Fruit fly (Drosophila melanogaster) whole organism, embryonic: Measurements from ENCODE around the gene bmm.

Source experiments
- Abd-B ChIP-seq: fragments of 200-800 bp; sonication (Bioruptor generic); optimal IDR thresholded peaks from 2 replicates; lab custom pipeline; 2018; ENCODE audit warnings: missing biosample characterization, mild to moderate bottlenecking, missing genetic modification characterization, moderate library complexity
- Bteb2 ChIP-seq: fragments of 200-800 bp; sonication (Bioruptor generic); optimal IDR thresholded peaks from 2 replicates; lab custom pipeline; 2016; ENCODE audit warnings: missing biosample characterization, missing genetic modification characterization
- CG10209 ChIP-seq: fragments of 200-800 bp; sonication (Bioruptor generic); optimal IDR thresholded peaks from 3 replicates; lab custom pipeline; 2017; ENCODE audit warnings: missing biosample characterization, mild to moderate bottlenecking, missing genetic modification characterization, missing genetic modification reagents
- CG10462 ChIP-seq: fragments of 200-800 bp; sonication (Bioruptor generic); optimal IDR thresholded peaks from 2 replicates; lab custom pipeline; 2016; ENCODE audit warnings: missing biosample characterization, missing genetic modification characterization
- CG12071 ChIP-seq: fragments of 200-800 bp; sonication (Bioruptor generic); optimal IDR thresholded peaks from 3 replicates; lab custom pipeline; 2018; ENCODE audit warnings: missing biosample characterization, mild to moderate bottlenecking, missing genetic modification characterization
- CG12391 ChIP-seq: fragments of 200-800 bp; sonication (Bioruptor generic); optimal IDR thresholded peaks from 3 replicates; lab custom pipeline; 2018; ENCODE audit warnings: missing biosample characterization, mild to moderate bottlenecking, missing genetic modification characterization, moderate library complexity
- CG13424 ChIP-seq: fragments of 200-800 bp; sonication (Bioruptor generic); optimal IDR thresholded peaks from 2 replicates; lab custom pipeline; 2019; ENCODE audit warnings: missing biosample characterization, mild to moderate bottlenecking, missing genetic modification characterization, moderate library complexity
- CG13894 ChIP-seq: fragments of 200-800 bp; sonication (Bioruptor generic); optimal IDR thresholded peaks from 3 replicates; lab custom pipeline; 2018; ENCODE audit warnings: missing biosample characterization, mild to moderate bottlenecking, missing genetic modification characterization, moderate library complexity
- CG15479 ChIP-seq: fragments of 200-800 bp; sonication (Bioruptor generic); optimal IDR thresholded peaks from 3 replicates; lab custom pipeline; 2019; ENCODE audit warnings: missing biosample characterization, mild to moderate bottlenecking, missing genetic modification characterization, moderate library complexity
- CG16779 ChIP-seq: fragments of 200-800 bp; sonication (Bioruptor generic); IDR thresholded peaks from 2 replicates; pipeline ENCODE4 v1.3.6; 2022; ENCODE audit warnings: missing biosample characterization, missing genetic modification characterization
- CG16863 ChIP-seq: fragments of 200-800 bp; sonication (Bioruptor generic); optimal IDR thresholded peaks from 3 replicates; lab custom pipeline; 2016; ENCODE audit warnings: missing biosample characterization, missing genetic modification characterization
- CG17829 ChIP-seq: fragments of 200-800 bp; optimal IDR thresholded peaks from 2 replicates; lab custom pipeline; 2019; ENCODE audit warnings: missing biosample characterization, mild to moderate bottlenecking, missing genetic modification characterization, moderate library complexity
- CG17912 ChIP-seq: fragments of 200-800 bp; sonication (Bioruptor generic); optimal IDR thresholded peaks from 2 replicates; lab custom pipeline; 2018; ENCODE audit warnings: missing biosample characterization, mild to moderate bottlenecking, missing genetic modification characterization
- CG18599 ChIP-seq: fragments of 200-800 bp; sonication (Bioruptor generic); optimal IDR thresholded peaks from 3 replicates; lab custom pipeline; 2017; ENCODE audit warnings: missing biosample characterization, missing genetic modification characterization, mild to moderate bottlenecking, moderate library complexity, missing genetic modification reagents
- CG2129 ChIP-seq: fragments of 200-800 bp; sonication (Bioruptor generic); IDR thresholded peaks from 2 replicates; pipeline ENCODE4 v1.3.6; 2022; ENCODE audit warnings: missing biosample characterization, missing genetic modification characterization; ENCODE audit not compliant: partially characterized antibody
- CG31388 ChIP-seq: fragments of 200-800 bp; sonication (Bioruptor generic); optimal IDR thresholded peaks from 2 replicates; lab custom pipeline; 2016; ENCODE audit warnings: missing biosample characterization, missing genetic modification characterization
- CG3281 ChIP-seq: fragments of 200-800 bp; sonication (Bioruptor generic); optimal IDR thresholded peaks from 3 replicates; lab custom pipeline; 2017; ENCODE audit warnings: missing biosample characterization, mild to moderate bottlenecking, missing genetic modification characterization
- CG3726 ChIP-seq: fragments of 200-800 bp; sonication (Bioruptor generic); IDR thresholded peaks from 3 replicates; pipeline ENCODE4, ENCODE4 v1.3.6; 2022; ENCODE audit warnings: missing biosample characterization, missing genetic modification characterization
- CG7271 ChIP-seq: fragments of 200-800 bp; sonication (Bioruptor generic); optimal IDR thresholded peaks from 2 replicates; lab custom pipeline; 2018; ENCODE audit warnings: missing biosample characterization, mild to moderate bottlenecking, missing genetic modification characterization, moderate library complexity
- CTCF ChIP-seq: fragments of 200-800 bp; sonication (Bioruptor generic); optimal IDR thresholded peaks from 2 replicates; lab custom pipeline; 2017; ENCODE audit warnings: missing biosample characterization, mild to moderate bottlenecking, missing genetic modification characterization, moderate library complexity
- Dll ChIP-seq: fragments of 200-800 bp; sonication (Bioruptor generic); IDR thresholded peaks from 4 replicates; pipeline ENCODE4 v1.3.6; 2022; ENCODE audit warnings: missing biosample characterization, missing genetic modification characterization; ENCODE audit not compliant: partially characterized antibody
- E2f1 ChIP-seq: fragments of 200-800 bp; sonication (Bioruptor generic); IDR thresholded peaks from 2 replicates; pipeline ENCODE4 v1.3.6; 2022; ENCODE audit warnings: missing biosample characterization, missing genetic modification characterization
- Fer1 ChIP-seq: fragments of 200-800 bp; sonication (Bioruptor generic); optimal IDR thresholded peaks from 2 replicates; lab custom pipeline; 2017; ENCODE audit warnings: missing biosample characterization, mild to moderate bottlenecking, missing genetic modification characterization
- Gug ChIP-seq: fragments of 200-800 bp; sonication (Bioruptor generic); IDR thresholded peaks from 4 replicates; pipeline ENCODE4 v1.3.6; 2022; ENCODE audit warnings: missing biosample characterization, missing genetic modification characterization
- Hand ChIP-seq: fragments of 200-800 bp; sonication (Bioruptor generic); optimal IDR thresholded peaks from 2 replicates; lab custom pipeline; 2017; ENCODE audit warnings: mild to moderate bottlenecking, missing biosample characterization, missing genetic modification reagents, missing genetic modification characterization
- Hr78 ChIP-seq, 2 experiments: fragments of 200-800 bp in 1 of 2; fragments of >200 bp in 1 of 2; sonication (Bioruptor generic) in 1 of 2; optimal IDR thresholded peaks; 2 replicates each; lab custom pipeline; 2017 to 2019; ENCODE audit warnings: missing biosample characterization in 2 of 2, missing genetic modification characterization in 2 of 2, mild to moderate bottlenecking in 1 of 2, moderate library complexity in 1 of 2
- Nf-YA ChIP-seq: fragments of 200-800 bp; sonication (Bioruptor generic); IDR thresholded peaks from 2 replicates; pipeline ENCODE4 v1.3.6; 2022; ENCODE audit warnings: missing biosample characterization, missing genetic modification characterization
- NfI ChIP-seq: fragments of 200-800 bp; sonication (Bioruptor generic); optimal IDR thresholded peaks from 3 replicates; lab custom pipeline; 2018; ENCODE audit warnings: missing biosample characterization, mild to moderate bottlenecking, missing genetic modification characterization, moderate library complexity
- Oaz ChIP-seq: fragments of 200-800 bp; sonication (Bioruptor generic); IDR thresholded peaks from 2 replicates; pipeline ENCODE4 v1.3.6; 2022; ENCODE audit warnings: missing biosample characterization, missing genetic modification characterization
- Oli ChIP-seq: fragments of 200-800 bp; sonication (Bioruptor generic); optimal IDR thresholded peaks from 2 replicates; lab custom pipeline; 2018; ENCODE audit warnings: missing biosample characterization, mild to moderate bottlenecking, missing genetic modification characterization, moderate library complexity
- Opbp ChIP-seq: fragments of 200-800 bp; sonication (Bioruptor generic); IDR thresholded peaks from 3 replicates; pipeline ENCODE4 v1.3.6; 2022; ENCODE audit warnings: missing biosample characterization, missing genetic modification characterization; ENCODE audit not compliant: partially characterized antibody
- Side ChIP-seq: fragments of 200-800 bp; sonication (Bioruptor generic); optimal IDR thresholded peaks from 2 replicates; lab custom pipeline; 2016; ENCODE audit warnings: missing biosample characterization, missing genetic modification characterization
- Spps ChIP-seq: fragments of 200-800 bp; sonication (Bioruptor generic); optimal IDR thresholded peaks from 2 replicates; lab custom pipeline; 2018; ENCODE audit warnings: missing biosample characterization, mild to moderate bottlenecking, missing genetic modification characterization
- Tbp ChIP-seq: fragments of >200 bp; optimal IDR thresholded peaks from 2 replicates; lab custom pipeline; 2018; ENCODE audit warnings: missing biosample characterization, missing genetic modification characterization
- Xrp1 ChIP-seq: fragments of 200-800 bp; sonication (Bioruptor generic); IDR thresholded peaks from 2 replicates; pipeline ENCODE4 v1.3.6; 2022; ENCODE audit warnings: missing biosample characterization, missing genetic modification characterization
- bbx ChIP-seq: fragments of 200-800 bp; sonication (Bioruptor generic); IDR thresholded peaks from 2 replicates; pipeline ENCODE4 v1.3.6; 2022; ENCODE audit warnings: missing biosample characterization, missing genetic modification characterization; ENCODE audit not compliant: partially characterized antibody
- cas ChIP-seq: fragments of 200-800 bp; sonication (Bioruptor generic); IDR thresholded peaks from 2 replicates; pipeline ENCODE4 v1.3.6; 2022; ENCODE audit warnings: missing biosample characterization, missing genetic modification characterization
- cato ChIP-seq: fragments of 200-800 bp; sonication (Bioruptor generic); optimal IDR thresholded peaks from 2 replicates; lab custom pipeline; 2016; ENCODE audit warnings: missing biosample characterization, missing genetic modification characterization, borderline replicate concordance
- dati ChIP-seq: fragments of 200-800 bp; sonication (Bioruptor generic); IDR thresholded peaks from 2 replicates; pipeline ENCODE4 v1.3.6; 2022; ENCODE audit warnings: missing biosample characterization, missing genetic modification characterization
- dm ChIP-seq: fragments of 200-800 bp; sonication (Bioruptor generic); optimal IDR thresholded peaks from 3 replicates; lab custom pipeline; 2016; ENCODE audit warnings: missing biosample characterization, missing genetic modification characterization
- esg ChIP-seq: fragments of 200-800 bp; sonication (Bioruptor generic); conservative IDR thresholded peaks from 2 replicates; pipeline ENCODE4 v1.3.6; 2022; ENCODE audit warnings: missing biosample characterization, missing genetic modification characterization
- fd96Cb ChIP-seq: fragments of 200-800 bp; sonication (Bioruptor generic); optimal IDR thresholded peaks from 2 replicates; lab custom pipeline; 2018; ENCODE audit warnings: missing biosample characterization, mild to moderate bottlenecking, missing genetic modification characterization, moderate library complexity
- ken ChIP-seq: fragments of 200-800 bp; sonication (Bioruptor generic); IDR thresholded peaks from 3 replicates; pipeline ENCODE4 v1.3.6; 2022; ENCODE audit warnings: missing biosample characterization, missing genetic modification characterization
- ranshi ChIP-seq: fragments of 200-800 bp; sonication (Bioruptor generic); IDR thresholded peaks from 2 replicates; pipeline ENCODE4 v1.3.6; 2022; ENCODE audit warnings: missing biosample characterization, missing genetic modification characterization
- sim ChIP-seq: fragments of 200-800 bp; sonication (Bioruptor generic); IDR thresholded peaks from 2 replicates; pipeline ENCODE4 v1.3.6; 2022; ENCODE audit warnings: missing biosample characterization, missing genetic modification characterization
- sna ChIP-seq: fragments of 200-800 bp; sonication (Bioruptor generic); IDR thresholded peaks from 2 replicates; pipeline ENCODE4 v1.3.6; 2022; ENCODE audit warnings: missing biosample characterization, missing genetic modification characterization; ENCODE audit not compliant: partially characterized antibody
- zen ChIP-seq: fragments of 200-800 bp; sonication (Bioruptor generic); optimal IDR thresholded peaks from 3 replicates; lab custom pipeline; 2018; ENCODE audit warnings: missing biosample characterization, mild to moderate bottlenecking, missing genetic modification characterization, moderate library complexity
- zfh2 ChIP-seq: fragments of 200-800 bp; sonication (Bioruptor generic); optimal IDR thresholded peaks from 2 replicates; lab custom pipeline; 2016; ENCODE audit warnings: missing biosample characterization, missing genetic modification characterization

Gene bmm

DNA sequence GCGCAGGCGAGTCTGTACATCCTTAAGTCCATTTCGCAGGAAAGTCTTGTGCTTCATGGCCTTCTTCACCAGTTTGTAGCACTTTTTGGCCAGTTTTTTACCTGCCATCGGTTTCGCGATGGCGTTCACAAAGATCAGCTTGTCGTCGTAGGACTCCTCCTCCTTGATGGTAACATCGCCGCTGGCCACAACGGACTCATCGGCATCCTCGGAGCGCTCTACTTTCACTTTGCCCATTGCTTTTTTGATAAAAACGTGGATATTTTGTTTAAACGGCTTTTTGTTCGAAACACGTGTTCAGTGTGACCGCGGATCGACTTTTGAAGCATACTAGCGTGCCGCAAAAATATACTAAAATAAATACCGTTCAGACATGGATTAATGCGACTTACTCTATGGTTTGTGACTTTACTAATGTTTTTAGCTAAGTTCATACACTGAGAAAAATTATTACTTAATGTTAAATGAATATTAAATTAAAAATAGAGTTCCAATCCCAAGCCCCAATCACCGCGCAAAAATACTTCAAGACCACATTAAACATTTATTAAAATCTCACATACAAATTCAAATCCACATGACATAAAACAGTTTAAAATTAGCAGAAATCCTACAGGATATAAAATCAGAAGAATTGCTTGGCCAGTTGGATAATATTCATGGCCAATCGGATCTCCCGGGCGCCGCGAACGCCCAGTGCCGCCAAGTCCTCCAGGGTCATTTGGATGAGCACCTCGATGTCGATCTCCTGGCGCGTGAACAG lies 15.8 kb upstream of the bmm start, which contains the start of gene NHP2 (continued):
- TF ChIP-seq NfI (GFP tag; lab: Kevin White, UChicago) (peak; percentile 87), esg (GFP tag; lab: Robert Waterston, UW) (peak; percentile 68), CG12391 (tag; lab: Kevin White, UChicago) (peak; percentile 88), CG3726 (GFP tag; lab: Robert Waterston, UW) (no peak), zen (tag; lab: Kevin White, UChicago) (peak; percentile 85), bbx (no peak), ranshi (GFP tag; lab: Robert Waterston, UW) (peak; percentile 65; the same call in 1 of the 2 replicates), Bteb2 (GFP tag; lab: Kevin White, UChicago) (peak; percentile 76), CG17829 (tag; lab: Kevin White, UChicago) (peak; percentile 86), Xrp1 (GFP tag; lab: Robert Waterston, UW) (peak; percentile 88), Tbp (no peak), Oli (tag; lab: Kevin White, UChicago) (peak; percentile 74), sna (GFP tag; lab: Robert Waterston, UW) (no peak), CG10209 (GFP tag; lab: Kevin White, UChicago) (peak; percentile 80), Side (GFP tag; lab: Kevin White, UChicago) (peak; percentile 30), CTCF (GFP tag; lab: Kevin White, UChicago) (peak; percentile 68), CG2129 (no peak), Fer1 (GFP tag; lab: Kevin White, UChicago) (peak; percentile 89), CG16863 (peak; percentile 33), CG31388 (GFP tag; lab: Kevin White, UChicago) (peak; percentile 16), cas (GFP tag; lab: Robert Waterston, UW) (peak; percentile 76), Hand (GFP tag; lab: Kevin White, UChicago) (peak; percentile 77), cato (GFP tag; lab: Kevin White, UChicago) (no peak), CG13894 (no peak), zfh2 (peak; percentile 23), CG7271 (no peak), CG17912 (GFP tag; lab: Kevin White, UChicago) (peak; percentile 73), Hr78 (GFP tag; optimal IDR thresholded peaks at IDR 0.05; lab: Kevin White, UChicago) (peak in 1 of 2 experiments; percentile 94), CG12071 (no peak), fd96Cb (tag; lab: Kevin White, UChicago) (peak; percentile 74), E2f1 (GFP tag; lab: Robert Waterston, UW) (peak; percentile 78), CG18599 (GFP tag; lab: Kevin White, UChicago) (peak; percentile 88), Nf-YA (no peak; the same call in 1 of the 2 replicates), Opbp (GFP tag; lab: Robert Waterston, UW) (no peak), Gug (peak; percentile 63; the same call in 3 of the 4 replicates), Oaz (GFP tag; lab: Robert Waterston, UW) (peak; percentile 68), ken (GFP tag; lab: Robert Waterston, UW) (no peak; the same call in 1 of the 3 replicates), CG10462 (peak; percentile 62), Dll (peak; percentile 35; the same call in 1 of the 4 replicates), Abd-B (GFP tag; lab: Kevin White, UChicago) (no peak), CG13424 (tag; lab: Kevin White, UChicago) (peak; percentile 80), CG15479 (GFP tag; lab: Kevin White, UChicago) (no peak), dm (GFP tag; lab: Kevin White, UChicago) (peak; percentile 99), CG16779 (0 out of 2 replicates have a peak, but pooled peaks have one; percentile 39), Spps (tag; lab: Kevin White, UChicago) (peak; percentile 67), CG3281 (GFP tag; lab: Kevin White, UChicago) (peak; percentile 83), dati (GFP tag; lab: Robert Waterston, UW) (no peak), sim (GFP tag; lab: Robert Waterston, UW) (peak; percentile 51)
